Worm (Caenorhabditis elegans): Measurements from ENCODE around the gene Y46G5A.29.

Y46G5A.29 gene

DNA sequence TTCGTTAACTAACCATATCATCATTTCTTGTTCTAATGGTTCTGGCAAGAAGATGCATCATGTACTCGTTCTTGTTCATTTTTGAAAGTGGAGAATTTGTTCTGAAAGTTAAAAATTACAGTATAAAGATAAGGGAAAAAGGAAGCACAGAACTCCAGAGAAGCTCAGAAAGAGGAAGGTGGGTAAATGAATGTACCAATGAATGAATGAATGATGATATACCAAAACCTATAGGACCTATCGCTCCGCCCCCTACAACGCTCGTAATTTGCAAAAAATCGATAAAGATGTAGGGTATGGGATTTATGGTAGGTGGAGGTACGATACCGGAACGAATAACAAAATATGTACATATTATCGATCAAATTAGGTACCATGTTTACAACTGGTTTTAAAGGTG, 8.3 kb upstream of the Y46G5A.29 start, which contains the start of gene pes-10:
pes-10 (minus strand) TSS at position 101 of the 400 bp plus-strand sequence.
- no peak for TF ChIP-seq dve-1 (tag; optimal IDR thresholded peaks at IDR 0.05)
- TF ChIP-seq odd-2 (tag; optimal IDR thresholded peaks at IDR 0.05): no peak
- TF ChIP-seq fkh-6 (tag; optimal IDR thresholded peaks at IDR 0.05): no peak
- TF ChIP-seq sox-4 (tag; optimal IDR thresholded peaks at IDR 0.05): no peak
- no peak for TF ChIP-seq ceh-31 (tag; optimal IDR thresholded peaks at IDR 0.05)
- TF ChIP-seq unc-3 (GFP tag; conservative IDR thresholded peaks at IDR 0.05): no peak
- no peak for TF ChIP-seq unc-3 (tag; optimal IDR thresholded peaks at IDR 0.05)
- TF ChIP-seq Y22D7AL.16 (tag; optimal IDR thresholded peaks at IDR 0.05): no peak
- TF ChIP-seq zip-5 (tag; optimal IDR thresholded peaks at IDR 0.05): no peak
- TF ChIP-seq ref-2 (tag; optimal IDR thresholded peaks at IDR 0.05): no peak
- no peak for TF ChIP-seq nhr-11 (tag; optimal IDR thresholded peaks at IDR 0.05)
- no peak for TF ChIP-seq syd-9 (tag; optimal IDR thresholded peaks at IDR 0.05)
- no peak for TF ChIP-seq ceh-18 (tag; optimal IDR thresholded peaks at IDR 0.05)
- no peak for TF ChIP-seq che-1 (tag; optimal IDR thresholded peaks at IDR 0.05)
- no peak for TF ChIP-seq C08G9.2 (tag; optimal IDR thresholded peaks at IDR 0.05)
- no peak for TF ChIP-seq unc-42 (tag; optimal IDR thresholded peaks at IDR 0.05)
- TF ChIP-seq ceh-48 (tag; optimal IDR thresholded peaks at IDR 0.05): no peak
- no peak for TF ChIP-seq pha-2 (tag; optimal IDR thresholded peaks at IDR 0.05)

- TF ChIP-seq ceh-19 (GFP tag; optimal IDR thresholded peaks at IDR 0.05): no peak
- TF ChIP-seq ceh-22 (tag; optimal IDR thresholded peaks at IDR 0.05): no peak
- no peak for TF ChIP-seq tbx-2 (tag; optimal IDR thresholded peaks at IDR 0.05)
- no peak for TF ChIP-seq ttx-3 (tag; optimal IDR thresholded peaks at IDR 0.05)
- TF ChIP-seq ceh-2 (tag; optimal IDR thresholded peaks at IDR 0.05): no peak
- TF ChIP-seq hlh-15 (tag; optimal IDR thresholded peaks at IDR 0.05): no peak
- no peak for TF ChIP-seq Y22D7AL.16 (tag; optimal IDR thresholded peaks at IDR 0.05)
- TF ChIP-seq C38D4.7 (GFP tag; optimal IDR thresholded peaks at IDR 0.05): no peak
- TF ChIP-seq ceh-9 (tag; optimal IDR thresholded peaks at IDR 0.05): no peak
Observed at ce11 chrII:12850129-12850528, 5.9 kb upstream of the Y46G5A.29 start, which contains the start of gene Y46G5A.28. Y46G5A.28 (plus strand) TSS chrII:12850429.

ce11 chrII:12865604-12866003, 9.6 kb downstream of the Y46G5A.29 start, which contains the start of gene snf-5:
snf-5 (minus strand) TSS chrII:12865785.
- TF ChIP-seq pqm-1 (tag; optimal IDR thresholded peaks at IDR 0.05) (no peak), sdc-2 (tag; optimal IDR thresholded peaks at IDR 0.05) (no peak)

ce11 chrII:12866079-12866478, 10.1 kb downstream of the Y46G5A.29 start:
- TF ChIP-seq Y22D7AL.16 (tag; optimal IDR thresholded peaks at IDR 0.05) (no peak), unc-42 (tag; optimal IDR thresholded peaks at IDR 0.05) (no peak), ttx-3 (tag; optimal IDR thresholded peaks at IDR 0.05) (no peak), hlh-6 (tag; optimal IDR thresholded peaks at IDR 0.05) (no peak), K09A11.1 (tag; optimal IDR thresholded peaks at IDR 0.05; ENCODE audit: insufficient read depth) (no peak), ceh-24 (tag; optimal IDR thresholded peaks at IDR 0.05) (no peak), hlh-30 (tag; optimal IDR thresholded peaks at IDR 0.05; ENCODE audit: insufficient read depth) (no peak), ama-1 (optimal IDR thresholded peaks at IDR 0.05) (no peak), ceh-45 (GFP tag; IDR thresholded peaks at IDR 0.05) (no peak), sox-2 (GFP tag; IDR thresholded peaks at IDR 0.05) (no peak), unc-3 (GFP tag; conservative IDR thresholded peaks at IDR 0.05) (no peak), unc-3 (tag; optimal IDR thresholded peaks at IDR 0.05) (no peak), lin-11 (tag; optimal IDR thresholded peaks at IDR 0.05) (no peak), fkh-6 (tag; optimal IDR thresholded peaks at IDR 0.05) (no peak), ceh-22 (tag; optimal IDR thresholded peaks at IDR 0.05) (no peak), ceh-30 (tag; optimal IDR thresholded peaks at IDR 0.05) (no peak), tbx-7 (tag; optimal IDR thresholded peaks at IDR 0.05) (no peak)

Measured in whole organism, late embryonic.